Worm (Caenorhabditis elegans) whole organism, L2 larva: ENCODE measurements around the gene F01G10.5.

Experiments
- aly-2 ChIP-seq: fragments of 150-350 bp; optimal IDR thresholded peaks from 2 replicates; lab custom pipeline; 2014; ENCODE audit warnings: missing biosample characterization, missing genetic modification characterization
- ama-1 ChIP-seq: fragments of 150-350 bp; optimal IDR thresholded peaks from 2 replicates; lab custom pipeline; 2018; ENCODE audit warnings: inconsistent platforms
- blmp-1 ChIP-seq: sonication (generic microtip); optimal IDR thresholded peaks from 2 replicates; lab custom pipeline; 2017; ENCODE audit warnings: missing genetic modification characterization, mild to moderate bottlenecking, missing compliant biosample characterization, antibody characterized with exemption, moderate library complexity; ENCODE audit not compliant: insufficient read depth
- egl-27 ChIP-seq: sonication (generic microtip); optimal IDR thresholded peaks from 3 replicates; lab custom pipeline; 2017; ENCODE audit warnings: missing biosample characterization, missing genetic modification reagents, missing genetic modification characterization
- unc-39 ChIP-seq: fragments of 150-350 bp; optimal IDR thresholded peaks from 2 replicates; lab custom pipeline; 2014; ENCODE audit warnings: missing biosample characterization, missing genetic modification characterization
- zag-1 ChIP-seq: fragments of 150-350 bp; optimal IDR thresholded peaks from 2 replicates; lab custom pipeline; 2014; ENCODE audit warnings: missing biosample characterization, missing genetic modification characterization
- ztf-11 ChIP-seq: sonication (generic microtip); optimal IDR thresholded peaks from 2 replicates; lab custom pipeline; 2017; ENCODE audit warnings: missing biosample characterization, missing genetic modification characterization

DNA sequence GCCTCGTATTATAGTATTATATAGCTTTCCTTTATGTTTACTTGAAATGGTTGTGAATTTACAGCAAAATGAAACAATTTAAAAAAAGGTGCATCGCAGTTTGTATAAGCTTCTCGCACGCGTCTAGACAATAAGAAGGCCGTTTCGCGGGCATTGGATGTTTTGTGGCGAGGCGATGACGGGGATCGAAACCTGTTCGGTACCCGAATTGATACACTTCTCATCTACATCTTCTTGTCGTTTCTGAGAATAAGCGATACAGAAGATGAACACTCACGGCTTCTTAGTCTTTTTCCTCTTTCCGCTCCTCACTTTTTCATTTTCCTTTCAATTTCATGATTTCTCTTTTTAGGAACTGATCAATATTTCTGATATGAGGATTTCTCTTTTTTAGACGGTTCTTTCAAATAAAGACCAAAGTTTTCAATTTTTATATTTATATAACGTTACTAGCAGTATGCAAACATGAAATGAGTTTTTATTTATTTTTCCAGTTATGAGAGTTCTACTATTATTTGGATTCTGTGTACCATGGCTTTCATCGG, 14.9 kb upstream of the F01G10.5 start, which contains the start of gene F01G10.10:
- TF ChIP-seq aly-2 (tag; lab: Kevin White, UChicago) = no peak
- no peak for TF ChIP-seq zag-1
- TF ChIP-seq blmp-1 (tag; lab: Kevin White, UChicago) = peak; percentile 77
- TF ChIP-seq egl-27 (tag; lab: Kevin White, UChicago) = no peak
- TF ChIP-seq ama-1 (lab: Kevin White, UChicago) = no peak
- no peak for TF ChIP-seq ztf-11
- no peak for TF ChIP-seq unc-39 (tag; lab: Kevin White, UChicago)
